Worm (Caenorhabditis elegans) whole organism, L1 larva: ENCODE measurements around the gene ZK353.3.

Experiments
- C16A3.4 ChIP-seq: fragments of 150-350 bp; optimal IDR thresholded peaks from 2 replicates; lab custom pipeline; 2014; ENCODE audit warnings: missing biosample characterization, missing genetic modification characterization
- C34B4.2 ChIP-seq: sonication (generic microtip); optimal IDR thresholded peaks from 2 replicates; lab custom pipeline; 2017; ENCODE audit warnings: mild to moderate bottlenecking, missing genetic modification characterization, missing compliant biosample characterization
- F16B12.6 ChIP-seq: fragments of 150-350 bp; optimal IDR thresholded peaks from 2 replicates; lab custom pipeline; 2014; ENCODE audit warnings: missing biosample characterization, missing genetic modification characterization
- aha-1 ChIP-seq: fragments of 150-350 bp; optimal IDR thresholded peaks from 2 replicates; lab custom pipeline; 2014; ENCODE audit warnings: missing biosample characterization, missing genetic modification characterization
- aly-2 ChIP-seq: fragments of 150-350 bp; optimal IDR thresholded peaks from 2 replicates; lab custom pipeline; 2014; ENCODE audit warnings: missing biosample characterization, missing genetic modification characterization
- blmp-1 ChIP-seq: fragments of 150-350 bp; optimal IDR thresholded peaks from 2 replicates; lab custom pipeline; 2014; ENCODE audit warnings: missing biosample characterization, missing genetic modification characterization
- ceh-90 ChIP-seq: sonication (generic microtip); optimal IDR thresholded peaks from 2 replicates; lab custom pipeline; 2016; ENCODE audit warnings: missing genetic modification characterization, missing compliant biosample characterization
- ces-1 ChIP-seq: fragments of 150-350 bp; optimal IDR thresholded peaks from 2 replicates; lab custom pipeline; 2014; ENCODE audit warnings: missing biosample characterization, missing genetic modification reagents, missing genetic modification characterization
- dsc-1 ChIP-seq: sonication (generic microtip); optimal IDR thresholded peaks from 2 replicates; lab custom pipeline; 2016; ENCODE audit warnings: mild to moderate bottlenecking, missing genetic modification characterization, missing compliant biosample characterization
- efl-1 ChIP-seq, 4 experiments: fragments of 150-350 bp; optimal IDR thresholded peaks in 3 of 4; peaks in 1 of 4; 1 replicate in 1 of 4; 2 replicates in 3 of 4; lab custom pipeline; 2014; ENCODE audit warnings: missing biosample characterization in 2 of 4, missing genetic modification characterization in 2 of 4, missing genetic modification reagents in 2 of 4
- egl-27 ChIP-seq, 2 experiments: fragments of 150-350 bp in 1 of 2; sonication (generic microtip); optimal IDR thresholded peaks; 3 replicates each; lab custom pipeline; 2017 to 2018; ENCODE audit warnings: missing biosample characterization in 2 of 2, missing genetic modification characterization in 2 of 2, missing genetic modification reagents in 2 of 2
- elt-2 ChIP-seq: sonication (generic microtip); optimal IDR thresholded peaks from 2 replicates; lab custom pipeline; 2016; ENCODE audit warnings: missing genetic modification characterization, mild to moderate bottlenecking, inconsistent platforms, missing compliant biosample characterization, missing genetic modification reagents
- fkh-4 ChIP-seq: sonication (generic microtip); optimal IDR thresholded peaks from 2 replicates; lab custom pipeline; 2016; ENCODE audit warnings: missing compliant biosample characterization, missing genetic modification characterization, borderline replicate concordance
- fkh-8 ChIP-seq: sonication (generic microtip); optimal IDR thresholded peaks from 2 replicates; lab custom pipeline; 2016; ENCODE audit warnings: mild to moderate bottlenecking, missing genetic modification characterization, missing compliant biosample characterization
- hlh-17 ChIP-seq: fragments of 200-800 bp; sonication (Bioruptor generic); optimal IDR thresholded peaks from 2 replicates; lab custom pipeline; 2018; ENCODE audit warnings: missing genetic modification characterization, mild to moderate bottlenecking, missing compliant biosample characterization, moderate library complexity, borderline replicate concordance
- hlh-4 ChIP-seq: sonication (generic microtip); optimal IDR thresholded peaks from 2 replicates; lab custom pipeline; 2016; ENCODE audit warnings: mild to moderate bottlenecking, missing genetic modification characterization, missing compliant biosample characterization
- hpl-2 ChIP-seq: fragments of 150-350 bp; optimal IDR thresholded peaks from 2 replicates; lab custom pipeline; 2014; ENCODE audit warnings: missing biosample characterization, missing genetic modification reagents, missing genetic modification characterization
- irx-1 ChIP-seq: sonication (generic microtip); optimal IDR thresholded peaks from 2 replicates; lab custom pipeline; 2016; ENCODE audit warnings: missing genetic modification characterization, missing compliant biosample characterization
- jun-1 ChIP-seq: fragments of 150-350 bp; optimal IDR thresholded peaks from 2 replicates; lab custom pipeline; 2014; ENCODE audit warnings: missing biosample characterization, missing genetic modification reagents, missing genetic modification characterization
- lin-14 ChIP-seq: fragments of 200-800 bp; sonication (Bioruptor generic); optimal IDR thresholded peaks from 2 replicates; lab custom pipeline; 2018; ENCODE audit warnings: mild to moderate bottlenecking, missing genetic modification characterization, moderate library complexity, missing compliant biosample characterization
- lin-15B ChIP-seq: fragments of 150-350 bp; sonication (generic microtip); optimal IDR thresholded peaks from 3 replicates; lab custom pipeline; 2014; ENCODE audit warnings: missing biosample characterization, missing genetic modification characterization
- lin-35 ChIP-seq, 2 experiments: fragments of 150-350 bp; optimal IDR thresholded peaks; 2 replicates each; lab custom pipeline; 2014; ENCODE audit warnings: missing biosample characterization in 2 of 2, missing genetic modification characterization in 2 of 2, missing genetic modification reagents in 2 of 2
- mab-9 ChIP-seq: fragments of 200-800 bp; sonication (Bioruptor generic); IDR thresholded peaks from 2 replicates; pipeline ENCODE4 v1.3.6; 2022; ENCODE audit warnings: missing genetic modification reagents, missing genetic modification characterization, missing compliant biosample characterization
- mdl-1 ChIP-seq, 2 experiments: fragments of 150-350 bp; optimal IDR thresholded peaks; 2 replicates each; lab custom pipeline; 2014 to 2017; ENCODE audit warnings: missing biosample characterization in 2 of 2, missing genetic modification characterization in 2 of 2, inconsistent platforms in 1 of 2
- mef-2 ChIP-seq: fragments of 150-350 bp; optimal IDR thresholded peaks from 2 replicates; lab custom pipeline; 2014; ENCODE audit warnings: missing biosample characterization, missing genetic modification characterization
- mep-1 ChIP-seq: fragments of 150-350 bp; optimal IDR thresholded peaks from 2 replicates; lab custom pipeline; 2014; ENCODE audit warnings: missing biosample characterization, missing genetic modification characterization
- nhr-20 ChIP-seq: sonication (generic microtip); optimal IDR thresholded peaks from 2 replicates; lab custom pipeline; 2016; ENCODE audit warnings: mild to moderate bottlenecking, missing genetic modification characterization, missing compliant biosample characterization
- nhr-237 ChIP-seq: fragments of 150-350 bp; optimal IDR thresholded peaks from 2 replicates; lab custom pipeline; 2014; ENCODE audit warnings: missing biosample characterization, missing genetic modification characterization
- nhr-28 ChIP-seq: fragments of 150-350 bp; optimal IDR thresholded peaks from 2 replicates; lab custom pipeline; 2014; ENCODE audit warnings: missing biosample characterization, missing genetic modification characterization
- nhr-71 ChIP-seq: sonication (generic microtip); optimal IDR thresholded peaks from 2 replicates; lab custom pipeline; 2016; ENCODE audit warnings: mild to moderate bottlenecking, missing genetic modification characterization, moderate library complexity, missing compliant biosample characterization
- nhr-84 ChIP-seq: sonication (generic microtip); optimal IDR thresholded peaks from 2 replicates; lab custom pipeline; 2017; ENCODE audit warnings: missing biosample characterization, missing genetic modification characterization
- nhr-85 ChIP-seq: sonication (generic microtip); peaks from one replicate; lab custom pipeline; 2016; ENCODE audit warnings: missing genetic modification characterization, inconsistent platforms, missing compliant biosample characterization
- nhr-90 ChIP-seq: sonication (generic microtip); optimal IDR thresholded peaks from 2 replicates; lab custom pipeline; 2016; ENCODE audit warnings: mild to moderate bottlenecking, missing genetic modification characterization, missing compliant biosample characterization; ENCODE audit not compliant: poor library complexity
- pax-3 ChIP-seq: fragments of 200-800 bp; sonication (Bioruptor generic); optimal IDR thresholded peaks from 2 replicates; lab custom pipeline; 2018; ENCODE audit warnings: mild to moderate bottlenecking, missing genetic modification characterization, moderate library complexity, missing compliant biosample characterization
- pqm-1 ChIP-seq: sonication (generic microtip); optimal IDR thresholded peaks from 3 replicates; lab custom pipeline; 2017; ENCODE audit warnings: missing biosample characterization, missing genetic modification characterization
- skn-1 ChIP-seq: fragments of 150-350 bp; optimal IDR thresholded peaks from 2 replicates; lab custom pipeline; 2014; ENCODE audit warnings: missing biosample characterization, missing genetic modification characterization
- snpc-4 ChIP-seq: fragments of 150-350 bp; optimal IDR thresholded peaks from 2 replicates; lab custom pipeline; 2014; ENCODE audit warnings: missing biosample characterization, missing genetic modification characterization
- sox-4 ChIP-seq: sonication (generic microtip); optimal IDR thresholded peaks from 2 replicates; lab custom pipeline; 2016; ENCODE audit warnings: missing genetic modification characterization, missing compliant biosample characterization
- sptf-1 ChIP-seq: fragments of 150-350 bp; optimal IDR thresholded peaks from 2 replicates; lab custom pipeline; 2014; ENCODE audit warnings: missing biosample characterization, missing genetic modification characterization
- sup-37 ChIP-seq: fragments of 200-800 bp; sonication (Bioruptor generic); optimal IDR thresholded peaks from 2 replicates; lab custom pipeline; 2018; ENCODE audit warnings: mild to moderate bottlenecking, missing genetic modification characterization, missing compliant biosample characterization
- swsn-7 ChIP-seq: sonication (generic microtip); optimal IDR thresholded peaks from 2 replicates; lab custom pipeline; 2016; ENCODE audit warnings: missing genetic modification characterization, missing compliant biosample characterization
- tbx-2 ChIP-seq: sonication (generic microtip); optimal IDR thresholded peaks from 2 replicates; lab custom pipeline; 2016; ENCODE audit warnings: missing genetic modification characterization, missing compliant biosample characterization
- tlp-1 ChIP-seq: fragments of 150-350 bp; optimal IDR thresholded peaks from 2 replicates; lab custom pipeline; 2014; ENCODE audit warnings: missing biosample characterization, missing genetic modification characterization
- unc-130 ChIP-seq: fragments of 150-350 bp; optimal IDR thresholded peaks from 2 replicates; lab custom pipeline; 2017; ENCODE audit warnings: missing biosample characterization, missing genetic modification characterization, inconsistent platforms
- unc-30 ChIP-seq: sonication (generic microtip); optimal IDR thresholded peaks from 2 replicates; lab custom pipeline; 2017; ENCODE audit warnings: missing biosample characterization, missing genetic modification characterization
- unc-86 ChIP-seq: sonication (generic microtip); optimal IDR thresholded peaks from 2 replicates; lab custom pipeline; 2016; ENCODE audit warnings: missing genetic modification characterization, missing compliant biosample characterization
- unc-98 ChIP-seq: fragments of 200-800 bp; sonication (Bioruptor generic); IDR thresholded peaks from 2 replicates; pipeline ENCODE4 v1.3.6; 2022; ENCODE audit warnings: missing genetic modification characterization, missing compliant biosample characterization
- vab-15 ChIP-seq: sonication (generic microtip); optimal IDR thresholded peaks from 2 replicates; lab custom pipeline; 2017; ENCODE audit warnings: missing genotype, mild to moderate bottlenecking, missing genetic modification characterization, missing compliant biosample characterization
- xbp-1 ChIP-seq: sonication (generic microtip); optimal IDR thresholded peaks from 2 replicates; lab custom pipeline; 2016; ENCODE audit warnings: missing genetic modification characterization, missing compliant biosample characterization
- zag-1 ChIP-seq: fragments of 150-350 bp; optimal IDR thresholded peaks from 2 replicates; lab custom pipeline; 2014; ENCODE audit warnings: missing biosample characterization, missing genetic modification characterization
- ztf-11 ChIP-seq, 2 experiments: sonication (generic microtip); optimal IDR thresholded peaks; 2 replicates each; lab custom pipeline; 2016 to 2017; ENCODE audit warnings: missing genetic modification characterization in 2 of 2, missing biosample characterization in 1 of 2, missing compliant biosample characterization in 1 of 2
- ztf-4 ChIP-seq: fragments of 150-350 bp; optimal IDR thresholded peaks from 2 replicates; lab custom pipeline; 2014; ENCODE audit warnings: missing biosample characterization, missing genetic modification characterization

Gene ZK353.3

DNA sequence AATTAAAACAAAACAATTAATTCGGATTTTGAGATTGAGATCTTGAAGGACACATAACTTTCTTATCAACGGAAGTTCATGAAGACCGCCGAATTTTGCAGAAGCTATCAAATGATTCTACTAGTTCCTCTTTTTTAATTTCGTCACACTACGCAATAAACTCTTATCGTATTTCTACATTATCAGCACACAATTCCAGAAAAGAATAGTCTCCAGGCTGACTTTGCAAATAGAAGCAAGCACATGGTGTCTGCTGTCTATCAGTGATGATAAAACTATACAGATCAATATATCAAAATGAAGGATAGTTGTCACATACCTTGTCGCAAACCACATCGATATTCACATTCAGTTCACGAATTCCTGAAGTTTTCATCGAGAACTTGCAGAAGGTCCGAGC lies 4.7 kb downstream of the ZK353.3 start:
- TF ChIP-seq ces-1 (no peak), sup-37 (GFP tag; lab: Kevin White, UChicago) (no peak), unc-130 (no peak), nhr-20 (tag; lab: Kevin White, UChicago) (peak; percentile 26), swsn-7 (tag; lab: Kevin White, UChicago) (no peak), aha-1 (tag; lab: Kevin White, UChicago) (no peak), aly-2 (tag; lab: Kevin White, UChicago) (no peak), pqm-1 (tag; lab: Kevin White, UChicago) (peak; percentile 97), efl-1 (optimal IDR thresholded peaks at IDR 0.05; lab: Kevin White, UChicago) (no peak), efl-1 (GFP tag; optimal IDR thresholded peaks at IDR 0.05 in 1 of 2; lab: Kevin White, UChicago) (peak in 1 of 2 experiments; percentile 78), tbx-2 (tag; lab: Kevin White, UChicago) (no peak), C16A3.4 (tag; lab: Kevin White, UChicago) (no peak), nhr-71 (peak; percentile 11), unc-30 (tag; lab: Kevin White, UChicago) (no peak), F16B12.6 (tag; lab: Kevin White, UChicago) (no peak), mab-9 (GFP tag; lab: Robert Waterston, UW) (no peak), mef-2 (no peak), egl-27 (tag; optimal IDR thresholded peaks at IDR 0.05; lab: Kevin White, UChicago) (no peak), dsc-1 (no peak), blmp-1 (tag; lab: Kevin White, UChicago) (no peak), lin-15B (no peak), hpl-2 (no peak), ztf-4 (tag; lab: Kevin White, UChicago) (no peak), fkh-8 (tag; lab: Kevin White, UChicago) (no peak), nhr-90 (tag; lab: Kevin White, UChicago) (no peak), unc-98 (GFP tag; lab: Robert Waterston, UW) (no peak), zag-1 (tag; lab: Kevin White, UChicago) (no peak), nhr-84 (tag; lab: Kevin White, UChicago) (no peak), jun-1 (tag; lab: Kevin White, UChicago) (peak; percentile 44), xbp-1 (no peak), sptf-1 (tag; lab: Kevin White, UChicago) (no peak), C34B4.2 (no peak), nhr-28 (tag; lab: Kevin White, UChicago) (no peak), nhr-85 (no peak), lin-14 (GFP tag; lab: Kevin White, UChicago) (peak; percentile 7), nhr-237 (tag; lab: Kevin White, UChicago) (no peak), skn-1 (tag; lab: Kevin White, UChicago) (no peak), elt-2 (tag; lab: Kevin White, UChicago) (peak; percentile 97), ztf-11 (tag; optimal IDR thresholded peaks at IDR 0.05; lab: Kevin White, UChicago) (no peak), mep-1 (no peak), hlh-17 (GFP tag; lab: Kevin White, UChicago) (no peak), lin-35 (GFP tag; optimal IDR thresholded peaks at IDR 0.05; lab: Kevin White, UChicago) (no peak), tlp-1 (tag; lab: Kevin White, UChicago) (peak; percentile 79), sox-4 (tag; lab: Kevin White, UChicago) (no peak), unc-86 (tag; lab: Kevin White, UChicago) (no peak), pax-3 (tag; lab: Kevin White, UChicago) (no peak), snpc-4 (tag; lab: Kevin White, UChicago) (no peak), fkh-4 (tag; lab: Kevin White, UChicago) (no peak), vab-15 (tag; lab: Kevin White, UChicago) (no peak), hlh-4 (no peak), mdl-1 (tag; optimal IDR thresholded peaks at IDR 0.05; lab: Kevin White, UChicago) (peak in 1 of 2 experiments; percentile 23), ceh-90 (tag; lab: Kevin White, UChicago) (no peak), irx-1 (tag; lab: Kevin White, UChicago) (no peak)
